ENCODE assay signal across 1 fruit fly cellular context in the genomic region with DNA sequence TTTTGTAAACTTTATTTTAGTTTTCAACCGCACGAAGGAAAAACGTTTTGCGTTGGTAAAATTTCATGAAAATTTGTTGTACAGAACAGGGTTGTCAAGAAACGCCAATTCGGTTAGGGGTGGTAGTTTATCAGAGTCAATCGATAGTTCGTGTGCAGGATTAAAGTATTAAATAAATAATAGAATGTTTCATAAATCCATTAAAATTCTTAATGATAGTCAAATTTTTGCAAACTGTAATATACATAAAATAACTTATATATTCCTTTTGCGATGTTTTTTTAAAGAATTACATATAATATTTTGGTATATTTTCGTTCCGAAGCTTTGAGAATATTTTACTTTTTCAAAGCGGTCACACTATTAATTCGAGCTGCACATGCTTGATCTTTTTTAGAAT.
TF ChIP-seq lines count a peak whose summit lies in the region.

A gene (minus strand): TSS at position 113 of the 400 bp plus-strand sequence.
A gene (plus strand): TSS at position 348 of the 400 bp plus-strand sequence.

TF ChIP-seq in whole organism, embryonic, 481 proteins besides CTCF, POLR2A, EP300 and RAD21 (continued from another document and continues in another):
- TF ChIP-seq nerfin-2 (GFP tag; IDR thresholded peaks at IDR 0.05; lab: Robert Waterston, UW; ENCODE audit: partially characterized antibody) (no peak), NK7.1 (GFP tag; optimal IDR thresholded peaks at IDR 0.05; lab: Kevin White, UChicago) (no peak), Ets97D (GFP tag; optimal IDR thresholded peaks at IDR 0.05; lab: Kevin White, UChicago) (peak; percentile 57), CG8478 (optimal IDR thresholded peaks at IDR 0.05; lab: Kevin White, UChicago) (no peak), CG4360 (GFP tag; IDR thresholded peaks at IDR 0.05; lab: Robert Waterston, UW) (peak; percentile 62), Scr (GFP tag; IDR thresholded peaks at IDR 0.05; lab: Robert Waterston, UW; ENCODE audit: partially characterized antibody) (peak; percentile 89), CG32767 (GFP tag; IDR thresholded peaks at IDR 0.05; lab: Robert Waterston, UW) (peak; percentile 63), CG8290 (GFP tag; optimal IDR thresholded peaks at IDR 0.05; lab: Kevin White, UChicago) (peak; percentile 63), CG8290 (tag; optimal IDR thresholded peaks at IDR 0.05; lab: Kevin White, UChicago) (no peak), rib (GFP tag; IDR thresholded peaks at IDR 0.05; lab: Robert Waterston, UW) (0 out of 2 replicates have a peak, but pooled peaks have one; percentile 24), CG8924 (tag; optimal IDR thresholded peaks at IDR 0.05; lab: Kevin White, UChicago) (peak; percentile 78), CG9932 (GFP tag; IDR thresholded peaks at IDR 0.05; lab: Robert Waterston, UW) (peak; percentile 89), CG13296 (GFP tag; optimal IDR thresholded peaks at IDR 0.05; lab: Kevin White, UChicago) (peak; percentile 32), CG16863 (GFP tag; optimal IDR thresholded peaks at IDR 0.05; lab: Kevin White, UChicago) (no peak), CG6654 (GFP tag; optimal IDR thresholded peaks at IDR 0.05; lab: Kevin White, UChicago) (no peak), fd96Cb (tag; optimal IDR thresholded peaks at IDR 0.05; lab: Kevin White, UChicago) (peak; percentile 12), Camta (GFP tag; optimal IDR thresholded peaks at IDR 0.05; lab: Kevin White, UChicago) (no peak), CG15073 (GFP tag; optimal IDR thresholded peaks at IDR 0.05; lab: Kevin White, UChicago) (no peak), Sin3A (optimal IDR thresholded peaks at IDR 0.05; lab: Kevin White, UChicago) (peak; percentile 21), pum (GFP tag; optimal IDR thresholded peaks at IDR 0.05; lab: Kevin White, UChicago) (peak; percentile 2), psq (GFP tag; optimal IDR thresholded peaks at IDR 0.05; lab: Kevin White, UChicago) (peak; percentile 58), CG7357 (GFP tag; IDR thresholded peaks at IDR 0.05; lab: Robert Waterston, UW) (no peak), CG15514 (GFP tag; optimal IDR thresholded peaks at IDR 0.05; lab: Kevin White, UChicago) (peak; percentile 61), ATbp (GFP tag; optimal IDR thresholded peaks at IDR 0.05; lab: Kevin White, UChicago) (no peak), CG6854 (GFP tag; optimal IDR thresholded peaks at IDR 0.05; lab: Kevin White, UChicago) (no peak), CG11504 (tag; optimal IDR thresholded peaks at IDR 0.05; lab: Kevin White, UChicago) (no peak), tx (GFP tag; optimal IDR thresholded peaks at IDR 0.05; lab: Kevin White, UChicago) (peak; percentile 10), CG12155 (GFP tag; optimal IDR thresholded peaks at IDR 0.05; lab: Kevin White, UChicago) (peak; percentile 68), Eip74EF (GFP tag; optimal IDR thresholded peaks at IDR 0.05; lab: Kevin White, UChicago) (no peak), Drgx (GFP tag; IDR thresholded peaks at IDR 0.05; lab: Robert Waterston, UW) (no peak), CG18262 (tag; optimal IDR thresholded peaks at IDR 0.05; lab: Kevin White, UChicago) (peak; percentile 60), MTF-1 (GFP tag; optimal IDR thresholded peaks at IDR 0.05; lab: Kevin White, UChicago; ENCODE audit: borderline replicate concordance) (no peak), sr (GFP tag; IDR thresholded peaks at IDR 0.05; lab: Robert Waterston, UW) (no peak), tll (GFP tag; optimal IDR thresholded peaks at IDR 0.05; lab: Kevin White, UChicago) (no peak), bcd (GFP tag; optimal IDR thresholded peaks at IDR 0.05; lab: Kevin White, UChicago) (no peak), Optix (GFP tag; IDR thresholded peaks at IDR 0.05; lab: Robert Waterston, UW) (0 out of 3 replicates have a peak, but pooled peaks have one; percentile 42), gcm2 (GFP tag; optimal IDR thresholded peaks at IDR 0.05; lab: Kevin White, UChicago) (no peak), gsb (GFP tag; IDR thresholded peaks at IDR 0.05; lab: Robert Waterston, UW) (no peak), CG6765 (GFP tag; optimal IDR thresholded peaks at IDR 0.05; lab: Kevin White, UChicago) (no peak), amos (GFP tag; IDR thresholded peaks at IDR 0.05; lab: Robert Waterston, UW; ENCODE audit: partially characterized antibody) (peak; percentile 83), H2.0 (GFP tag; IDR thresholded peaks at IDR 0.05; lab: Robert Waterston, UW) (peak; percentile 64), CG9215 (GFP tag; IDR thresholded peaks at IDR 0.05; lab: Robert Waterston, UW) (peak; percentile 71; the same call in 1 of the 2 replicates), Hr3 (GFP tag; optimal IDR thresholded peaks at IDR 0.05; lab: Kevin White, UChicago) (peak; percentile 67), tup (GFP tag; optimal IDR thresholded peaks at IDR 0.05; lab: Kevin White, UChicago) (no peak), Sox100B (GFP tag; optimal IDR thresholded peaks at IDR 0.05; lab: Kevin White, UChicago) (no peak), Taf1 (GFP tag; IDR thresholded peaks at IDR 0.05; lab: Robert Waterston, UW) (no peak), dysf (GFP tag; IDR thresholded peaks at IDR 0.05; lab: Robert Waterston, UW) (peak; percentile 67; the same call in 2 of the 3 replicates), HmgD (GFP tag; optimal IDR thresholded peaks at IDR 0.05; lab: Kevin White, UChicago) (no peak), CG33213 (GFP tag; optimal IDR thresholded peaks at IDR 0.05; lab: Kevin White, UChicago) (no peak), bigmax (GFP tag; optimal IDR thresholded peaks at IDR 0.05; lab: Kevin White, UChicago) (no peak), CG7271 (tag; optimal IDR thresholded peaks at IDR 0.05; lab: Kevin White, UChicago) (no peak), cwo (GFP tag; optimal IDR thresholded peaks at IDR 0.05; lab: Kevin White, UChicago) (no peak), Deaf1 (tag; optimal IDR thresholded peaks at IDR 0.05; lab: Kevin White, UChicago) (no peak), Bdp1 (GFP tag; optimal IDR thresholded peaks at IDR 0.05; lab: Kevin White, UChicago) (peak; percentile 47), HHEX (GFP tag; optimal IDR thresholded peaks at IDR 0.05; lab: Kevin White, UChicago) (no peak), CG30403 (GFP tag; optimal IDR thresholded peaks at IDR 0.05; lab: Kevin White, UChicago) (peak; percentile 72), nerfin-1 (tag; optimal IDR thresholded peaks at IDR 0.05; lab: Kevin White, UChicago) (peak; percentile 48), CG7786 (GFP tag; optimal IDR thresholded peaks at IDR 0.05; lab: Kevin White, UChicago) (peak; percentile 2), D19B (GFP tag; optimal IDR thresholded peaks at IDR 0.05; lab: Kevin White, UChicago) (no peak), dati (GFP tag; IDR thresholded peaks at IDR 0.05; lab: Robert Waterston, UW) (no peak), nmo (GFP tag; optimal IDR thresholded peaks at IDR 0.05; lab: Kevin White, UChicago) (peak; percentile 79), stwl (tag; optimal IDR thresholded peaks at IDR 0.05; lab: Kevin White, UChicago) (peak; percentile 61), CG3847 (GFP tag; IDR thresholded peaks at IDR 0.05; lab: Robert Waterston, UW) (peak; percentile 83), crc (GFP tag; optimal IDR thresholded peaks at IDR 0.05; lab: Kevin White, UChicago) (no peak), dpn (GFP tag; optimal IDR thresholded peaks at IDR 0.05; lab: Kevin White, UChicago) (peak; percentile 46 to 77), ttk (GFP tag; IDR thresholded peaks at IDR 0.05; lab: Robert Waterston, UW) (peak; percentile 45), seq (GFP tag; IDR thresholded peaks at IDR 0.05; lab: Robert Waterston, UW) (peak; percentile 15; the same call in 1 of the 2 replicates), E2f2 (GFP tag; IDR thresholded peaks at IDR 0.05; lab: Robert Waterston, UW) (peak; percentile 66), hbn (GFP tag; IDR thresholded peaks at IDR 0.05; lab: Robert Waterston, UW; ENCODE audit: partially characterized antibody) (peak; percentile 80), cato (GFP tag; optimal IDR thresholded peaks at IDR 0.05; lab: Kevin White, UChicago; ENCODE audit: borderline replicate concordance) (peak; percentile 32), sqz (GFP tag; optimal IDR thresholded peaks at IDR 0.05; lab: Kevin White, UChicago) (no peak), Atf6 (GFP tag; IDR thresholded peaks at IDR 0.05; lab: Robert Waterston, UW) (peak; percentile 76; the same call in 1 of the 2 replicates), Dip3 (GFP tag; optimal IDR thresholded peaks at IDR 0.05; lab: Kevin White, UChicago) (peak; percentile 9), CG16779 (GFP tag; IDR thresholded peaks at IDR 0.05; lab: Robert Waterston, UW) (no peak), CG32532 (GFP tag; IDR thresholded peaks at IDR 0.05; lab: Robert Waterston, UW) (peak; percentile 87), BEAF-32 (GFP tag; optimal IDR thresholded peaks at IDR 0.05; lab: Kevin White, UChicago) (peak; percentile 87), CG15696 (tag; optimal IDR thresholded peaks at IDR 0.05; lab: Kevin White, UChicago) (peak; percentile 78), Neu2 (GFP tag; optimal IDR thresholded peaks at IDR 0.05; lab: Kevin White, UChicago; ENCODE audit: borderline replicate concordance) (no peak), Doc3 (GFP tag; IDR thresholded peaks at IDR 0.05; lab: Robert Waterston, UW; ENCODE audit: partially characterized antibody) (peak; percentile 87), wor (GFP tag; IDR thresholded peaks at IDR 0.05; lab: Robert Waterston, UW) (no peak), CG5180 (GFP tag; optimal IDR thresholded peaks at IDR 0.05; lab: Kevin White, UChicago) (no peak), CG14441 (GFP tag; IDR thresholded peaks at IDR 0.05; lab: Robert Waterston, UW) (peak; percentile 57), CG17186 (GFP tag; optimal IDR thresholded peaks at IDR 0.05; lab: Kevin White, UChicago) (peak; percentile 26), CG17612 (GFP tag; IDR thresholded peaks at IDR 0.05; lab: Robert Waterston, UW) (no peak), ac (GFP tag; optimal IDR thresholded peaks at IDR 0.05; lab: Kevin White, UChicago) (no peak), CG13775 (GFP tag; optimal IDR thresholded peaks at IDR 0.05; lab: Kevin White, UChicago) (peak; percentile 74), phol (tag; optimal IDR thresholded peaks at IDR 0.05; lab: Kevin White, UChicago) (peak; percentile 76), Fer2 (tag; optimal IDR thresholded peaks at IDR 0.05; lab: Kevin White, UChicago) (peak; percentile 41), ap (GFP tag; IDR thresholded peaks at IDR 0.05; lab: Robert Waterston, UW) (peak; percentile 30; the same call in 1 of the 2 replicates), CG6272 (GFP tag; IDR thresholded peaks at IDR 0.05; lab: Robert Waterston, UW) (no peak; the same call in 1 of the 2 replicates), org-1 (GFP tag; optimal IDR thresholded peaks at IDR 0.05; lab: Kevin White, UChicago) (no peak), CG4730 (GFP tag; IDR thresholded peaks at IDR 0.05; lab: Robert Waterston, UW) (no peak), CG11093 (GFP tag; IDR thresholded peaks at IDR 0.05; lab: Robert Waterston, UW) (no peak), slou (GFP tag; optimal IDR thresholded peaks at IDR 0.05; lab: Kevin White, UChicago) (peak; percentile 36), CG10654 (GFP tag; optimal IDR thresholded peaks at IDR 0.05; lab: Kevin White, UChicago) (peak; percentile 51), Mrtf (GFP tag; IDR thresholded peaks at IDR 0.05; lab: Robert Waterston, UW) (no peak), CG7928 (GFP tag; optimal IDR thresholded peaks at IDR 0.05; lab: Kevin White, UChicago) (no peak), gfzf (GFP tag; optimal IDR thresholded peaks at IDR 0.05; lab: Kevin White, UChicago) (peak; percentile 62), CG1647 (GFP tag; optimal IDR thresholded peaks at IDR 0.05; lab: Kevin White, UChicago) (no peak), Dfd (GFP tag; optimal IDR thresholded peaks at IDR 0.05; lab: Kevin White, UChicago) (no peak), yki (optimal IDR thresholded peaks at IDR 0.05; lab: Kevin White, UChicago) (no peak), p53 (GFP tag; optimal IDR thresholded peaks at IDR 0.05; lab: Kevin White, UChicago) (no peak), zfh2 (GFP tag; optimal IDR thresholded peaks at IDR 0.05; lab: Kevin White, UChicago) (peak; percentile 26), chinmo (GFP tag; IDR thresholded peaks at IDR 0.05; lab: Robert Waterston, UW; ENCODE audit: partially characterized antibody) (0 out of 4 replicates have a peak, but pooled peaks have one; percentile 7), CoRest (tag; optimal IDR thresholded peaks at IDR 0.05; lab: Kevin White, UChicago) (peak; percentile 77), lov (optimal IDR thresholded peaks at IDR 0.05; lab: Kevin White, UChicago) (no peak), lov (GFP tag; IDR thresholded peaks at IDR 0.05; lab: Robert Waterston, UW) (0 out of 3 replicates have a peak, but pooled peaks have one; percentile 9), HLHmδ (GFP tag; optimal IDR thresholded peaks at IDR 0.05; lab: Kevin White, UChicago) (no peak), fd3F (GFP tag; optimal IDR thresholded peaks at IDR 0.05; lab: Kevin White, UChicago) (peak; percentile 51), CG9797 (GFP tag; optimal IDR thresholded peaks at IDR 0.05; lab: Kevin White, UChicago) (peak; percentile 70), maf-S (GFP tag; optimal IDR thresholded peaks at IDR 0.05; lab: Kevin White, UChicago) (no peak), schlank (tag; optimal IDR thresholded peaks at IDR 0.05; lab: Kevin White, UChicago) (no peak), CG6791 (GFP tag; IDR thresholded peaks at IDR 0.05; lab: Robert Waterston, UW; ENCODE audit: partially characterized antibody) (no peak; the same call in 1 of the 3 replicates), CG5953 (GFP tag; IDR thresholded peaks at IDR 0.05; lab: Robert Waterston, UW) (peak; percentile 53; the same call in 1 of the 2 replicates), CG6813 (GFP tag; optimal IDR thresholded peaks at IDR 0.05; lab: Kevin White, UChicago) (no peak), CG4282 (GFP tag; optimal IDR thresholded peaks at IDR 0.05; lab: Kevin White, UChicago) (no peak), Dp (GFP tag; optimal IDR thresholded peaks at IDR 0.05; lab: Kevin White, UChicago) (peak; percentile 22), tap (tag; optimal IDR thresholded peaks at IDR 0.05; lab: Kevin White, UChicago) (peak; percentile 48), corto (GFP tag; optimal IDR thresholded peaks at IDR 0.05; lab: Kevin White, UChicago) (no peak), emc (GFP tag; optimal IDR thresholded peaks at IDR 0.05; lab: Kevin White, UChicago) (no peak), Xrp1 (GFP tag; IDR thresholded peaks at IDR 0.05; lab: Robert Waterston, UW) (peak; percentile 73), Hr51 (GFP tag; optimal IDR thresholded peaks at IDR 0.05; lab: Kevin White, UChicago) (peak in 1 of 2 experiments; percentile 28), CG1602 (GFP tag; optimal IDR thresholded peaks at IDR 0.05; lab: Kevin White, UChicago) (peak; percentile 79), luna (GFP tag; optimal IDR thresholded peaks at IDR 0.05; lab: Kevin White, UChicago) (no peak), CG42726 (GFP tag; IDR thresholded peaks at IDR 0.05; lab: Robert Waterston, UW; ENCODE audit: partially characterized antibody) (peak; percentile 39; the same call in 1 of the 2 replicates)
